Worm (Caenorhabditis elegans): ENCODE results near the gene Y51A2B.16.

- TF ChIP-seq ama-1 (optimal IDR thresholded peaks at IDR 0.05) (no peak), hlh-30 (tag; optimal IDR thresholded peaks at IDR 0.05; ENCODE audit: insufficient read depth) (no peak), unc-86 (tag; optimal IDR thresholded peaks at IDR 0.05) (no peak), ceh-22 (tag; optimal IDR thresholded peaks at IDR 0.05) (no peak), ets-4 (tag; optimal IDR thresholded peaks at IDR 0.05) (no peak), K02D7.2 (tag; optimal IDR thresholded peaks at IDR 0.05) (no peak), pha-4 (tag; optimal IDR thresholded peaks at IDR 0.05) (no peak), dve-1 (tag; optimal IDR thresholded peaks at IDR 0.05) (no peak)
Measured at ce11 chrV:18412351-18412750, 14.6 kb upstream of the Y51A2B.16 start.
